Worm (Caenorhabditis elegans) whole organism, midembryonic: ENCODE data around the gene C05C10.7.

Experiments
- T22C8.4 ChIP-seq: fragments of 200-800 bp; sonication (Bioruptor generic); IDR thresholded peaks from 2 replicates; pipeline ENCODE4 v1.3.6; 2022; ENCODE audit warnings: missing genetic modification characterization, missing compliant biosample characterization
- flt-1 ChIP-seq: fragments of 200-800 bp; sonication (Bioruptor generic); IDR thresholded peaks from 2 replicates; pipeline ENCODE4 v1.3.6; 2022; ENCODE audit warnings: missing genetic modification characterization, missing compliant biosample characterization
- klf-2 ChIP-seq: fragments of 200-800 bp; sonication (Bioruptor generic); conservative IDR thresholded peaks from 2 replicates; pipeline ENCODE4 v1.3.6; 2022; ENCODE audit warnings: missing genetic modification reagents, missing genetic modification characterization, missing compliant biosample characterization
- ref-1 ChIP-seq: fragments of 200-800 bp; sonication (Bioruptor generic); conservative IDR thresholded peaks from 2 replicates; pipeline ENCODE4 v1.3.6; 2022; ENCODE audit warnings: missing genetic modification reagents, missing genetic modification characterization, missing compliant biosample characterization
- tab-1 ChIP-seq: fragments of 200-800 bp; sonication (Bioruptor generic); IDR thresholded peaks from 2 replicates; pipeline ENCODE4 v1.3.6; 2022; ENCODE audit warnings: missing genetic modification characterization, missing compliant biosample characterization
- ztf-23 ChIP-seq: fragments of 200-800 bp; sonication (Bioruptor generic); IDR thresholded peaks from 2 replicates; pipeline ENCODE4 v1.3.6; 2022; ENCODE audit warnings: missing genetic modification reagents, missing genetic modification characterization, missing compliant biosample characterization
- ztf-29 ChIP-seq: fragments of 200-800 bp; sonication (Bioruptor generic); IDR thresholded peaks from 2 replicates; pipeline ENCODE4 v1.3.6; 2022; ENCODE audit warnings: missing genetic modification reagents, missing genetic modification characterization, missing compliant biosample characterization

DNA sequence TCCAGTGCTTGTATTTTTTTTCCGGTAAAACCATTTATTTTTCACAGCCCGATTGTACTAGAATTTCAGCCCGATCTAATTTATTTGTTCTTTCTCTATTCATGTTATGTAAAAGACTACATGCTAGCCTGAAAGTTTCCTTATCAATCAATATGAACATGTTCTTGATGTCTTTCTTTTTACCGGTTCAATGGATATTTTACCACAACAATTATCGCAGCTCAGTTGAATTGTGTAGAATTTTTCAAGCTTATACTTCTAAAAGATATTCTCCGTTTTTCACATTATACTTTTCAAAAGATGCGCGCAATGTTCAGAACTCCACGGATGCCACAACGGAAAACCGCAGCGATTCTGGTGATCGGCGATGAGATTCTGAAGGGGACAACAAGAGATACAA, 5.1 kb upstream of the C05C10.7 start, which contains the start of gene flad-1:
- TF ChIP-seq tab-1, result no peak
- TF ChIP-seq ref-1, result no peak
- no peak for TF ChIP-seq flt-1 (GFP tag; lab: Robert Waterston, UW)
- no peak for TF ChIP-seq ztf-29 (GFP tag; lab: Robert Waterston, UW)
- no peak for TF ChIP-seq klf-2 (GFP tag; lab: Robert Waterston, UW)
- no peak for TF ChIP-seq ztf-23 (GFP tag; lab: Robert Waterston, UW)
- no peak for TF ChIP-seq T22C8.4 (GFP tag; lab: Robert Waterston, UW)
